Fruit fly (Drosophila melanogaster): ENCODE measurements around the gene RpL7-like.

RpL7-like gene

DNA sequence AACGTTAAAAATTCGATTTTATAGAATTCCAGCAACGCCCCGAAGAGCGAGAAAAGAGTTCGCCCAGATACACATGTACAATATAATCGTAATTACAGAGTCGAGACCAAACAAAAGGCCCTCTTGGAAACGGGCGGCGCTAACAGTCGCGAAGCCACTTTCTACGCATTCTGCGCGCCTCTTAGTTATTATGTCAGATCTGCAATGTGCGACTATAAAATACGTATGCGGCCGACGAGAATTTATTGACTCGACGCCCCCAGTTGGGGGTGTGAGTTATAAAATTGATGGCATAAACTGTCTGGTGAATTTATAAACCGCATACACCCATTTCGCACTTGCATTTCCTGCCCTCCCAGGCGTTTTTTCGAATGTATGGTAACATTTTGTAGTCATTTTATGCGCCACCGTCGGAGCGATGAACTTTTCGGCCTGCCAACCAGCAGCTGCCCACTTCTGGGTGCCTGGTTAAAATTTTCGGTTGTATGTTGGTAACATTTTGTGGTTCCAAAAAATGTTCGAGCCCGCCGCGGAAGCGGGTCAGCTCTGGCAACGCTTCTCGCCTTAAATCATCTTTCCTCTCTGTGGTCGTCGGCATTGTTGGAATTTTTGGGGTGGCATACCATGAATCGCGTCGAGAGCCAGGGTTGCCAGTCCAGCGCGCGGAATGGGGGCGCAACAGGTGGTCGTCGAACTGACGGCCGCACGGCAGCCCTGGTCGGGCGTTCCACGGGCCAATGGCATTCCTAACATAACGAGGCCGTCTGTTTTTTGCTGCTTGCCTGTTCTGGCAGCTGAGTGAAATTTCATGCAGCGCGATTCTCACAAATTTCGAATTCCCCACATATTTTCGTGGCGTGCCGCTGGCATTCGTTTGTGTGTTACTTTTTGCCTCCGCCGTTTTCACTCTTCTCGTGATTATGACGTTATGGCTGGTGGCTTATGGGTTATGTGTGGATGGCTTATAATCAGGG lies 44.2 kb upstream of the RpL7-like start (continued):
- TF ChIP-seq CG10147 (GFP tag; optimal IDR thresholded peaks at IDR 0.05) (no peak), dpn (GFP tag; optimal IDR thresholded peaks at IDR 0.05) (peak; percentile 76 to 81), CG14965 (GFP tag; optimal IDR thresholded peaks at IDR 0.05; ENCODE audit: borderline replicate concordance) (peak; percentile 13), oc (tag; optimal IDR thresholded peaks at IDR 0.05) (peak; percentile 81), HHEX (GFP tag; optimal IDR thresholded peaks at IDR 0.05) (peak; percentile 68), CG13296 (GFP tag; optimal IDR thresholded peaks at IDR 0.05) (peak; percentile 44), seq (GFP tag; IDR thresholded peaks at IDR 0.05) (no peak), danr (GFP tag; IDR thresholded peaks at IDR 0.05) (no peak), CG11723 (GFP tag; optimal IDR thresholded peaks at IDR 0.05) (peak; percentile 60), stwl (tag; optimal IDR thresholded peaks at IDR 0.05) (peak; percentile 94), CG17829 (tag; optimal IDR thresholded peaks at IDR 0.05) (peak; percentile 98), GATAe (GFP tag; conservative IDR thresholded peaks at IDR 0.05) (no peak), Taf1 (GFP tag; IDR thresholded peaks at IDR 0.05) (no peak), CG9609 (GFP tag; optimal IDR thresholded peaks at IDR 0.05) (peak; percentile 69), mirr (GFP tag; optimal IDR thresholded peaks at IDR 0.05) (peak; percentile 93), CG2202 (tag; optimal IDR thresholded peaks at IDR 0.05) (peak; percentile 24), Hand (GFP tag; optimal IDR thresholded peaks at IDR 0.05) (peak; percentile 69), CG2129 (GFP tag; IDR thresholded peaks at IDR 0.05; ENCODE audit: partially characterized antibody) (no peak), Stat92E (GFP tag; optimal IDR thresholded peaks at IDR 0.05) (peak in 1 of 3 experiments; percentile 74), Nf-YC (tag; optimal IDR thresholded peaks at IDR 0.05) (peak; percentile 93), dimm (GFP tag; IDR thresholded peaks at IDR 0.05) (no peak), Sry-β (GFP tag; optimal IDR thresholded peaks at IDR 0.05) (peak; percentile 19), CG15269 (tag; optimal IDR thresholded peaks at IDR 0.05) (peak; percentile 62), TFAM (GFP tag; optimal IDR thresholded peaks at IDR 0.05) (no peak), onecut (GFP tag; IDR thresholded peaks at IDR 0.05) (peak; percentile 84), CG17186 (GFP tag; optimal IDR thresholded peaks at IDR 0.05) (peak; percentile 63), chif (GFP tag; optimal IDR thresholded peaks at IDR 0.05) (peak; percentile 49 to 61), Sin3A (optimal IDR thresholded peaks at IDR 0.05) (peak; percentile 1), CG10321 (GFP tag; IDR thresholded peaks at IDR 0.05) (no peak), CG7786 (GFP tag; optimal IDR thresholded peaks at IDR 0.05) (peak; percentile 75), CG14014 (GFP tag; IDR thresholded peaks at IDR 0.05) (no peak), Dfd (GFP tag; optimal IDR thresholded peaks at IDR 0.05) (no peak), CG1529 (GFP tag; optimal IDR thresholded peaks at IDR 0.05) (peak; percentile 42), CG14441 (GFP tag; IDR thresholded peaks at IDR 0.05) (no peak), sisA (GFP tag; IDR thresholded peaks at IDR 0.05) (no peak), CG17385 (GFP tag; optimal IDR thresholded peaks at IDR 0.05) (peak; percentile 49), tx (GFP tag; optimal IDR thresholded peaks at IDR 0.05) (peak; percentile 71), CG4707 (GFP tag; optimal IDR thresholded peaks at IDR 0.05) (no peak), D19B (GFP tag; optimal IDR thresholded peaks at IDR 0.05) (peak; percentile 66), kah (GFP tag; optimal IDR thresholded peaks at IDR 0.05) (peak; percentile 100), br (optimal IDR thresholded peaks at IDR 0.05) (no peak), CG8478 (optimal IDR thresholded peaks at IDR 0.05) (no peak), CG15696 (tag; optimal IDR thresholded peaks at IDR 0.05) (peak; percentile 60), slou (GFP tag; optimal IDR thresholded peaks at IDR 0.05) (peak; percentile 13), z (GFP tag; IDR thresholded peaks at IDR 0.05) (no peak), E2f1 (GFP tag; IDR thresholded peaks at IDR 0.05) (no peak), CG12744 (GFP tag; optimal IDR thresholded peaks at IDR 0.05) (peak; percentile 63), Hey (tag; optimal IDR thresholded peaks at IDR 0.05) (peak; percentile 10), CG2199 (GFP tag; IDR thresholded peaks at IDR 0.05) (no peak)

Data from whole organism, embryonic.